Worm (Caenorhabditis elegans) whole organism, early embryonic: ENCODE data around the gene oac-29.

Experiments used
- B0310.2 ChIP-seq: sonication (generic microtip); optimal IDR thresholded peaks from 2 replicates; lab custom pipeline; 2016; ENCODE audit warnings: mild to moderate bottlenecking, missing genetic modification characterization, missing compliant biosample characterization
- aly-1 ChIP-seq: sonication (generic microtip); optimal IDR thresholded peaks from 2 replicates; lab custom pipeline; 2016; ENCODE audit warnings: missing genetic modification characterization, missing compliant biosample characterization
- ama-1 ChIP-seq: fragments of 150-350 bp; optimal IDR thresholded peaks from 2 replicates; lab custom pipeline; 2014
- ceh-13 ChIP-seq: fragments of 200-800 bp; sonication (Bioruptor generic); optimal IDR thresholded peaks from 2 replicates; lab custom pipeline; 2018; ENCODE audit warnings: mild to moderate bottlenecking, missing genetic modification characterization, missing compliant biosample characterization
- hmg-4 ChIP-seq: fragments of 200-800 bp; sonication (Bioruptor generic); optimal IDR thresholded peaks from 2 replicates; lab custom pipeline; 2018; ENCODE audit warnings: mild to moderate bottlenecking, missing genetic modification characterization, missing compliant biosample characterization
- hnd-1 ChIP-seq: sonication (generic microtip); optimal IDR thresholded peaks from 2 replicates; lab custom pipeline; 2016; ENCODE audit warnings: missing genetic modification characterization, missing compliant biosample characterization
- pes-1 ChIP-seq: fragments of 200-800 bp; sonication (Bioruptor generic); IDR thresholded peaks from 2 replicates; pipeline ENCODE4 v1.3.6; 2022; ENCODE audit warnings: missing genetic modification reagents, missing genetic modification characterization, missing compliant biosample characterization
- scrt-1 ChIP-seq: fragments of 200-800 bp; sonication (Bioruptor generic); IDR thresholded peaks from 2 replicates; pipeline ENCODE4 v1.3.6; 2022; ENCODE audit warnings: missing genetic modification characterization, missing compliant biosample characterization
- tra-4 ChIP-seq: sonication (generic microtip); optimal IDR thresholded peaks from 2 replicates; lab custom pipeline; 2017; ENCODE audit warnings: missing genetic modification characterization, missing compliant biosample characterization

ce11 chrV:8603272-8603671 is 32.2 kb downstream of the oac-29 start, which contains the start of gene F41E6.5:
- no peak for TF ChIP-seq scrt-1 (GFP tag; lab: Robert Waterston, UW)
- TF ChIP-seq ama-1 (lab: Kevin White, UChicago), result no peak
- TF ChIP-seq tra-4 (tag; lab: Kevin White, UChicago), result no peak
- TF ChIP-seq ceh-13 (GFP tag; lab: Kevin White, UChicago), result no peak
- TF ChIP-seq hnd-1 (tag; lab: Kevin White, UChicago), result no peak
- TF ChIP-seq aly-1 (tag; lab: Kevin White, UChicago), result no peak
- no peak for TF ChIP-seq B0310.2 (tag; lab: Kevin White, UChicago)
- no peak for TF ChIP-seq pes-1 (GFP tag; lab: Robert Waterston, UW)
- no peak for TF ChIP-seq hmg-4
